Fruit fly (Drosophila melanogaster): ENCODE measurements around the gene pad.

pad gene

dm6 chr3R:16355393-16355943 lies 13.3 kb downstream of the pad start (continued):
- TF ChIP-seq Bgb (GFP tag; IDR thresholded peaks at IDR 0.05; ENCODE audit: partially characterized antibody) (no peak), luna (GFP tag; optimal IDR thresholded peaks at IDR 0.05) (no peak), MBD-R2 (GFP tag; IDR thresholded peaks at IDR 0.05) (peak; percentile 43; the same call in 1 of the 2 replicates), CkIIα-i1 (GFP tag; IDR thresholded peaks at IDR 0.05) (no peak), CG5180 (GFP tag; optimal IDR thresholded peaks at IDR 0.05) (no peak), her (GFP tag; optimal IDR thresholded peaks at IDR 0.05) (peak; percentile 60), CG30020 (tag; optimal IDR thresholded peaks at IDR 0.05) (no peak), CG17186 (GFP tag; optimal IDR thresholded peaks at IDR 0.05) (no peak), CG34422 (GFP tag; IDR thresholded peaks at IDR 0.05) (no peak)

dm6 chr3R:16356215-16356862 lies 14.2 kb downstream of the pad start:
- TF ChIP-seq Side (GFP tag; optimal IDR thresholded peaks at IDR 0.05) (no peak), oc (tag; optimal IDR thresholded peaks at IDR 0.05) (peak; percentile 24), CG11723 (GFP tag; optimal IDR thresholded peaks at IDR 0.05) (no peak), CG15269 (tag; optimal IDR thresholded peaks at IDR 0.05) (no peak), CG2199 (GFP tag; IDR thresholded peaks at IDR 0.05) (0 out of 3 replicates have a peak, but pooled peaks have one; percentile 22), Blimp-1 (GFP tag; optimal IDR thresholded peaks at IDR 0.05) (peak; percentile 45), CG12769 (tag; optimal IDR thresholded peaks at IDR 0.05) (peak; percentile 62), CG30431 (GFP tag; optimal IDR thresholded peaks at IDR 0.05) (no peak), NK7.1 (GFP tag; optimal IDR thresholded peaks at IDR 0.05) (no peak), sna (GFP tag; IDR thresholded peaks at IDR 0.05; ENCODE audit: partially characterized antibody) (no peak), Vsx1 (GFP tag; optimal IDR thresholded peaks at IDR 0.05) (peak; percentile 32), Jarid2 (GFP tag; optimal IDR thresholded peaks at IDR 0.05) (no peak), shn (GFP tag; optimal IDR thresholded peaks at IDR 0.05) (no peak), run (tag; optimal IDR thresholded peaks at IDR 0.05) (peak; percentile 46), Opbp (GFP tag; IDR thresholded peaks at IDR 0.05; ENCODE audit: partially characterized antibody) (no peak), ssp (GFP tag; IDR thresholded peaks at IDR 0.05) (no peak), Med (GFP tag) (peak; percentile 35), Bdp1 (GFP tag; optimal IDR thresholded peaks at IDR 0.05) (no peak), CG16813 (GFP tag; IDR thresholded peaks at IDR 0.05; ENCODE audit: partially characterized antibody) (no peak), CG2875 (GFP tag; optimal IDR thresholded peaks at IDR 0.05) (no peak), CG34376 (GFP tag; optimal IDR thresholded peaks at IDR 0.05) (no peak), CG32772 (GFP tag; IDR thresholded peaks at IDR 0.05) (no peak), CG10959 (GFP tag; IDR thresholded peaks at IDR 0.05) (no peak), abd-A (tag; optimal IDR thresholded peaks at IDR 0.05) (peak; percentile 66), CG34224 (GFP tag; IDR thresholded peaks at IDR 0.05; ENCODE audit: partially characterized antibody) (no peak), CG12236 (GFP tag; optimal IDR thresholded peaks at IDR 0.05) (no peak), jumu (GFP tag; optimal IDR thresholded peaks at IDR 0.05) (no peak), CG1529 (GFP tag; optimal IDR thresholded peaks at IDR 0.05) (no peak), Mad (GFP tag; optimal IDR thresholded peaks at IDR 0.05) (no peak), BEAF-32 (GFP tag; optimal IDR thresholded peaks at IDR 0.05) (no peak), sqz (GFP tag; optimal IDR thresholded peaks at IDR 0.05) (no peak), Rfx (GFP tag; IDR thresholded peaks at IDR 0.05) (no peak), dimm (GFP tag; IDR thresholded peaks at IDR 0.05) (no peak), grn (GFP tag; optimal IDR thresholded peaks at IDR 0.05) (peak; percentile 11), MESR4 (GFP tag; optimal IDR thresholded peaks at IDR 0.05) (no peak), Taf1 (GFP tag; IDR thresholded peaks at IDR 0.05) (no peak), CG8478 (optimal IDR thresholded peaks at IDR 0.05) (no peak), CG2120 (GFP tag; optimal IDR thresholded peaks at IDR 0.05) (no peak), sd (tag; optimal IDR thresholded peaks at IDR 0.05) (no peak), z (GFP tag; IDR thresholded peaks at IDR 0.05) (0 out of 3 replicates have a peak, but pooled peaks have one; percentile 37)
